2 fruit fly cellular contexts compared by ENCODE assay signal in genomic region chr3R:10032951-10033720, dm6.
TF ChIP-seq lines count a peak whose summit lies in the region.

No protein-coding gene starts in this region.

- TF ChIP-seq CTCF in whole organism, embryonic (GFP tag; optimal IDR thresholded peaks at IDR 0.05; lab: Kevin White, UChicago), result no peak

TF ChIP-seq in whole organism, embryonic, 481 proteins besides CTCF, POLR2A, EP300 and RAD21 (continues in another document):
- TF ChIP-seq sr (GFP tag; IDR thresholded peaks at IDR 0.05; lab: Robert Waterston, UW) (no peak), lab (GFP tag; optimal IDR thresholded peaks at IDR 0.05; lab: Kevin White, UChicago) (peak; percentile 30), D19A (tag; optimal IDR thresholded peaks at IDR 0.05; lab: Kevin White, UChicago) (no peak), CG2712 (tag; optimal IDR thresholded peaks at IDR 0.05; lab: Kevin White, UChicago) (peak; percentile 22), CG12659 (GFP tag; optimal IDR thresholded peaks at IDR 0.05; lab: Kevin White, UChicago) (peak; percentile 11), kay (GFP tag; optimal IDR thresholded peaks at IDR 0.05; lab: Kevin White, UChicago) (no peak), CG12744 (GFP tag; optimal IDR thresholded peaks at IDR 0.05; lab: Kevin White, UChicago) (no peak), CG15269 (tag; optimal IDR thresholded peaks at IDR 0.05; lab: Kevin White, UChicago) (peak; percentile 12), CG18619 (GFP tag; optimal IDR thresholded peaks at IDR 0.05; lab: Kevin White, UChicago) (peak; percentile 2), eve (GFP tag; optimal IDR thresholded peaks at IDR 0.05; lab: Kevin White, UChicago) (peak in 1 of 2 experiments; percentile 69), CG15601 (tag; optimal IDR thresholded peaks at IDR 0.05; lab: Kevin White, UChicago) (peak; percentile 1), sens (GFP tag; lab: Kevin White, UChicago) (peak; percentile 86), CG2120 (GFP tag; optimal IDR thresholded peaks at IDR 0.05; lab: Kevin White, UChicago) (no peak), CG2678 (tag; optimal IDR thresholded peaks at IDR 0.05; lab: Kevin White, UChicago) (peak; percentile 58), CG18262 (tag; optimal IDR thresholded peaks at IDR 0.05; lab: Kevin White, UChicago) (peak; percentile 31), sd (tag; optimal IDR thresholded peaks at IDR 0.05; lab: Kevin White, UChicago) (peak; percentile 15), CG31441 (GFP tag; IDR thresholded peaks at IDR 0.05; lab: Robert Waterston, UW) (peak; percentile 48), CG12769 (tag; optimal IDR thresholded peaks at IDR 0.05; lab: Kevin White, UChicago) (peak; percentile 31), tap (tag; optimal IDR thresholded peaks at IDR 0.05; lab: Kevin White, UChicago) (peak; percentile 8), CG30403 (GFP tag; optimal IDR thresholded peaks at IDR 0.05; lab: Kevin White, UChicago) (peak; percentile 12), CoRest (tag; optimal IDR thresholded peaks at IDR 0.05; lab: Kevin White, UChicago) (peak; percentile 23), CG8281 (tag; optimal IDR thresholded peaks at IDR 0.05; lab: Kevin White, UChicago) (peak; percentile 99), CG2875 (GFP tag; optimal IDR thresholded peaks at IDR 0.05; lab: Kevin White, UChicago) (peak; percentile 11), Nf-YA (GFP tag; IDR thresholded peaks at IDR 0.05; lab: Robert Waterston, UW) (no peak), bsh (GFP tag; optimal IDR thresholded peaks at IDR 0.05; lab: Kevin White, UChicago) (peak in 1 of 2 experiments; percentile 17), nmo (GFP tag; optimal IDR thresholded peaks at IDR 0.05; lab: Kevin White, UChicago) (peak; percentile 44), Abd-B (GFP tag; optimal IDR thresholded peaks at IDR 0.05; lab: Kevin White, UChicago) (peak; percentile 41), CG12391 (tag; optimal IDR thresholded peaks at IDR 0.05; lab: Kevin White, UChicago) (peak; percentile 19), CG11504 (tag; optimal IDR thresholded peaks at IDR 0.05; lab: Kevin White, UChicago) (peak; percentile 30), CG17361 (GFP tag; IDR thresholded peaks at IDR 0.05; lab: Robert Waterston, UW) (0 out of 3 replicates have a peak, but pooled peaks have one; percentile 37), CG17359 (tag; optimal IDR thresholded peaks at IDR 0.05; lab: Kevin White, UChicago) (peak; percentile 40), phol (tag; optimal IDR thresholded peaks at IDR 0.05; lab: Kevin White, UChicago) (peak; percentile 24), Med (GFP tag; lab: Kevin White, UChicago) (peak; percentile 49), CG13424 (tag; optimal IDR thresholded peaks at IDR 0.05; lab: Kevin White, UChicago) (peak; percentile 6), CG12104 (GFP tag; optimal IDR thresholded peaks at IDR 0.05; lab: Kevin White, UChicago) (no peak), grau (tag; optimal IDR thresholded peaks at IDR 0.05; lab: Kevin White, UChicago) (peak; percentile 19), CG17829 (tag; optimal IDR thresholded peaks at IDR 0.05; lab: Kevin White, UChicago) (peak; percentile 18), PHDP (tag; optimal IDR thresholded peaks at IDR 0.05; lab: Kevin White, UChicago) (peak; percentile 16), crol (GFP tag; IDR thresholded peaks at IDR 0.05; lab: Robert Waterston, UW) (no peak), Vsx1 (GFP tag; optimal IDR thresholded peaks at IDR 0.05; lab: Kevin White, UChicago) (peak; percentile 4), Pdp1 (GFP tag; optimal IDR thresholded peaks at IDR 0.05; lab: Kevin White, UChicago) (peak in 1 of 2 experiments; percentile 87), Hsf (GFP tag; optimal IDR thresholded peaks at IDR 0.05; lab: Kevin White, UChicago) (no peak), CG8290 (GFP tag; optimal IDR thresholded peaks at IDR 0.05; lab: Kevin White, UChicago) (no peak), CG8290 (tag; optimal IDR thresholded peaks at IDR 0.05; lab: Kevin White, UChicago) (peak in 1 of 2 experiments; percentile 11), lbe (GFP tag; optimal IDR thresholded peaks at IDR 0.05; lab: Kevin White, UChicago) (no peak), CG10366 (GFP tag; IDR thresholded peaks at IDR 0.05; lab: Robert Waterston, UW) (no peak)

TF ChIP-seq in whole organism, prepupa, 60 proteins besides CTCF, POLR2A, EP300 and RAD21:
- TF ChIP-seq dac (GFP tag; optimal IDR thresholded peaks at IDR 0.05; lab: Kevin White, UChicago) (no peak), Eip78C (GFP tag; lab: Kevin White, UChicago) (peak; percentile 51), CG32006 (GFP tag; optimal IDR thresholded peaks at IDR 0.05; lab: Kevin White, UChicago) (peak; percentile 44), OdsH (GFP tag; optimal IDR thresholded peaks at IDR 0.05; lab: Kevin White, UChicago) (no peak), acj6 (GFP tag; optimal IDR thresholded peaks at IDR 0.05; lab: Kevin White, UChicago) (no peak), spab (GFP tag; optimal IDR thresholded peaks at IDR 0.05; lab: Kevin White, UChicago) (no peak), Blimp-1 (GFP tag; optimal IDR thresholded peaks at IDR 0.05; lab: Kevin White, UChicago) (no peak), CG9139 (GFP tag; optimal IDR thresholded peaks at IDR 0.05; lab: Kevin White, UChicago) (no peak), Sox102F (GFP tag; optimal IDR thresholded peaks at IDR 0.05; lab: Kevin White, UChicago) (no peak), dsx (GFP tag; optimal IDR thresholded peaks at IDR 0.05; lab: Kevin White, UChicago; ENCODE audit: poor library complexity, severe bottlenecking) (no peak), CG1621 (tag; optimal IDR thresholded peaks at IDR 0.05; lab: Kevin White, UChicago) (no peak), CG6276 (GFP tag; optimal IDR thresholded peaks at IDR 0.05; lab: Kevin White, UChicago) (peak; percentile 4), CG6792 (GFP tag; optimal IDR thresholded peaks at IDR 0.05; lab: Kevin White, UChicago) (no peak), Met (GFP tag; optimal IDR thresholded peaks at IDR 0.05; lab: Kevin White, UChicago) (no peak), Ets96B (tag; optimal IDR thresholded peaks at IDR 0.05; lab: Kevin White, UChicago) (no peak), Gug (GFP tag; IDR thresholded peaks at IDR 0.05; lab: Robert Waterston, UW) (no peak), CG3919 (GFP tag; optimal IDR thresholded peaks at IDR 0.05; lab: Kevin White, UChicago) (no peak), pdm3 (GFP tag; optimal IDR thresholded peaks at IDR 0.05; lab: Kevin White, UChicago) (no peak), CG6808 (GFP tag; optimal IDR thresholded peaks at IDR 0.05; lab: Kevin White, UChicago) (no peak), fkh (GFP tag; optimal IDR thresholded peaks at IDR 0.05; lab: Kevin White, UChicago) (no peak), CG7368 (GFP tag; optimal IDR thresholded peaks at IDR 0.05; lab: Kevin White, UChicago) (no peak), svp (GFP tag; lab: Kevin White, UChicago) (peak; percentile 60), CG10669 (GFP tag; optimal IDR thresholded peaks at IDR 0.05; lab: Kevin White, UChicago) (no peak), Ets21C (GFP tag; optimal IDR thresholded peaks at IDR 0.05; lab: Kevin White, UChicago) (no peak), CG15336 (GFP tag; IDR thresholded peaks at IDR 0.05; lab: Robert Waterston, UW) (0 out of 2 replicates have a peak, but pooled peaks have one; percentile 20), CG8319 (GFP tag; optimal IDR thresholded peaks at IDR 0.05; lab: Kevin White, UChicago) (no peak), Hr4 (GFP tag; optimal IDR thresholded peaks at IDR 0.05; lab: Kevin White, UChicago) (peak; percentile 16), salr (GFP tag; optimal IDR thresholded peaks at IDR 0.05; lab: Kevin White, UChicago) (no peak)

Comparison
In these comparisons a context has a peak if more than half of its experiments do, and no peak if none do; other contexts are left out.
1. Of the 7 proteins assayed by ChIP-seq in both whole organism, embryonic and whole organism, prepupa: peak only in whole organism, embryonic: Sox102F; only in whole organism, prepupa: none; in both: none; in neither: 6.